Fruit fly (Drosophila melanogaster) whole organism, embryonic: ENCODE data around the gene ghi.
A peak's percentile ranks its signal among the peaks of the same experiment; 100 is the strongest.

Experiments used
- Awh ChIP-seq: fragments of 200-800 bp; sonication (Bioruptor generic); IDR thresholded peaks from 2 replicates; pipeline ENCODE4, ENCODE4 v1.3.6; 2022; ENCODE audit warnings: missing biosample characterization, missing genetic modification characterization
- CG10209 ChIP-seq: fragments of 200-800 bp; sonication (Bioruptor generic); optimal IDR thresholded peaks from 3 replicates; lab custom pipeline; 2017; ENCODE audit warnings: missing biosample characterization, mild to moderate bottlenecking, missing genetic modification characterization, missing genetic modification reagents
- CG10267 ChIP-seq: fragments of 200-800 bp; sonication (Bioruptor generic); optimal IDR thresholded peaks from 2 replicates; lab custom pipeline; 2018; ENCODE audit warnings: missing biosample characterization, mild to moderate bottlenecking, missing genetic modification characterization, moderate library complexity
- CG10366 ChIP-seq: fragments of 200-800 bp; sonication (Bioruptor generic); IDR thresholded peaks from 2 replicates; pipeline ENCODE4 v1.3.6; 2022; ENCODE audit warnings: missing biosample characterization, missing genetic modification characterization
- CG10462 ChIP-seq: fragments of 200-800 bp; sonication (Bioruptor generic); optimal IDR thresholded peaks from 2 replicates; lab custom pipeline; 2016; ENCODE audit warnings: missing biosample characterization, missing genetic modification characterization
- CG10543 ChIP-seq: fragments of 200-800 bp; sonication (Bioruptor generic); optimal IDR thresholded peaks from 3 replicates; lab custom pipeline; 2017; ENCODE audit warnings: missing biosample characterization, mild to moderate bottlenecking, missing genetic modification characterization, moderate library complexity
- CG10654 ChIP-seq: fragments of 200-800 bp; sonication (Bioruptor generic); optimal IDR thresholded peaks from 2 replicates; lab custom pipeline; 2016; ENCODE audit warnings: missing biosample characterization, missing genetic modification characterization
- CG13296 ChIP-seq: fragments of 200-800 bp; sonication (Bioruptor generic); optimal IDR thresholded peaks from 3 replicates; lab custom pipeline; 2018; ENCODE audit warnings: missing biosample characterization, mild to moderate bottlenecking, missing genetic modification characterization
- CG15073 ChIP-seq: fragments of 200-800 bp; sonication (Bioruptor generic); optimal IDR thresholded peaks from 2 replicates; lab custom pipeline; 2016; ENCODE audit warnings: missing biosample characterization, missing genetic modification characterization
- CG15696 ChIP-seq: fragments of 200-800 bp; sonication (Bioruptor generic); optimal IDR thresholded peaks from 2 replicates; lab custom pipeline; 2019; ENCODE audit warnings: missing biosample characterization, mild to moderate bottlenecking, missing genetic modification characterization, moderate library complexity
- CG1792 ChIP-seq: fragments of 200-800 bp; sonication (Bioruptor generic); optimal IDR thresholded peaks from 2 replicates; lab custom pipeline; 2016; ENCODE audit warnings: missing biosample characterization, missing genetic modification characterization
- CG2116 ChIP-seq: fragments of 200-800 bp; sonication (Bioruptor generic); optimal IDR thresholded peaks from 3 replicates; lab custom pipeline; 2018; ENCODE audit warnings: missing biosample characterization, mild to moderate bottlenecking, missing genetic modification characterization
- CG2129 ChIP-seq: fragments of 200-800 bp; sonication (Bioruptor generic); IDR thresholded peaks from 2 replicates; pipeline ENCODE4 v1.3.6; 2022; ENCODE audit warnings: missing biosample characterization, missing genetic modification characterization; ENCODE audit not compliant: partially characterized antibody
- CG2889 ChIP-seq: fragments of 200-800 bp; sonication (Bioruptor generic); IDR thresholded peaks from 3 replicates; pipeline ENCODE4 v1.3.6; 2022; ENCODE audit warnings: missing biosample characterization, missing genetic modification characterization
- CG3995 ChIP-seq: fragments of 200-800 bp; sonication (Bioruptor generic); optimal IDR thresholded peaks from 3 replicates; lab custom pipeline; 2016; ENCODE audit warnings: missing biosample characterization, missing genetic modification characterization
- CG4617 ChIP-seq: fragments of 200-800 bp; sonication (Bioruptor generic); optimal IDR thresholded peaks from 3 replicates; lab custom pipeline; 2016; ENCODE audit warnings: missing biosample characterization, missing genetic modification characterization, borderline replicate concordance
- CG6175 ChIP-seq: fragments of 200-800 bp; sonication (Bioruptor generic); IDR thresholded peaks from 3 replicates; pipeline ENCODE4 v1.3.6; 2022; ENCODE audit warnings: missing biosample characterization, missing genetic modification characterization
- CG6854 ChIP-seq: fragments of 200-800 bp; sonication (Bioruptor generic); optimal IDR thresholded peaks from 3 replicates; lab custom pipeline; 2017; ENCODE audit warnings: missing biosample characterization, mild to moderate bottlenecking, missing genetic modification characterization
- D19A ChIP-seq: fragments of 200-800 bp; optimal IDR thresholded peaks from 3 replicates; lab custom pipeline; 2019; ENCODE audit warnings: missing biosample characterization, mild to moderate bottlenecking, missing genetic modification characterization, moderate library complexity
- D19B ChIP-seq: fragments of 200-800 bp; sonication (Bioruptor generic); optimal IDR thresholded peaks from 2 replicates; lab custom pipeline; 2017; ENCODE audit warnings: missing biosample characterization, mild to moderate bottlenecking, missing genetic modification characterization
- Mes4 ChIP-seq: fragments of 200-800 bp; sonication (Bioruptor generic); optimal IDR thresholded peaks from 2 replicates; lab custom pipeline; 2016; ENCODE audit warnings: missing biosample characterization, missing genetic modification characterization
- Neu2 ChIP-seq: fragments of 200-800 bp; sonication (Bioruptor generic); optimal IDR thresholded peaks from 3 replicates; lab custom pipeline; 2016; ENCODE audit warnings: missing biosample characterization, missing genetic modification characterization, borderline replicate concordance
- Nf-YB ChIP-seq: fragments of 200-800 bp; sonication (Bioruptor generic); optimal IDR thresholded peaks from 3 replicates; lab custom pipeline; 2019; ENCODE audit warnings: missing biosample characterization, mild to moderate bottlenecking, missing genetic modification characterization, moderate library complexity
- Scr ChIP-seq: fragments of 200-800 bp; sonication (Bioruptor generic); IDR thresholded peaks from 2 replicates; pipeline ENCODE4 v1.3.6; 2022; ENCODE audit warnings: missing biosample characterization, missing genetic modification characterization; ENCODE audit not compliant: partially characterized antibody
- Sin3A ChIP-seq: fragments of >200 bp; optimal IDR thresholded peaks from 2 replicates; lab custom pipeline; 2018
- Xbp1 ChIP-seq: fragments of 200-800 bp; sonication (Bioruptor generic); optimal IDR thresholded peaks from 3 replicates; lab custom pipeline; 2016; ENCODE audit warnings: missing biosample characterization, mild to moderate bottlenecking, missing genetic modification characterization
- abd-A ChIP-seq: fragments of 200-800 bp; sonication (Bioruptor generic); optimal IDR thresholded peaks from 3 replicates; lab custom pipeline; 2019; ENCODE audit warnings: missing biosample characterization, mild to moderate bottlenecking, missing genetic modification characterization, moderate library complexity
- al ChIP-seq: fragments of 200-800 bp; sonication (Bioruptor generic); IDR thresholded peaks from 2 replicates; pipeline ENCODE4 v1.3.6; 2022; ENCODE audit warnings: missing biosample characterization, missing genetic modification characterization
- aop ChIP-seq: fragments of 200-800 bp; sonication (Bioruptor generic); IDR thresholded peaks from 2 replicates; pipeline ENCODE4 v1.3.6; 2022; ENCODE audit warnings: missing biosample characterization, missing genetic modification characterization
- ase ChIP-seq: fragments of 200-800 bp; sonication (Bioruptor generic); IDR thresholded peaks from 3 replicates; pipeline ENCODE4 v1.3.6; 2022; ENCODE audit warnings: missing biosample characterization, missing genetic modification characterization
- ci ChIP-seq: fragments of 200-800 bp; sonication (Bioruptor generic); IDR thresholded peaks from 3 replicates; pipeline ENCODE4 v1.3.6; 2022; ENCODE audit warnings: missing biosample characterization, missing genetic modification characterization
- danr ChIP-seq: fragments of 200-800 bp; sonication (Bioruptor generic); IDR thresholded peaks from 2 replicates; pipeline ENCODE4 v1.3.6; 2022; ENCODE audit warnings: missing biosample characterization, missing genetic modification characterization
- gcm ChIP-seq: fragments of 200-800 bp; sonication (Bioruptor generic); optimal IDR thresholded peaks from 2 replicates; lab custom pipeline; 2019; ENCODE audit warnings: missing biosample characterization, mild to moderate bottlenecking, missing genetic modification characterization, moderate library complexity
- ham ChIP-seq: fragments of 200-800 bp; sonication (Bioruptor generic); IDR thresholded peaks from 2 replicates; pipeline ENCODE4 v1.3.6; 2022; ENCODE audit warnings: missing biosample characterization, missing genetic modification characterization
- hth ChIP-seq: fragments of >200 bp; optimal IDR thresholded peaks from 2 replicates; lab custom pipeline; 2017; ENCODE audit warnings: inconsistent platforms
- jigr1 ChIP-seq: fragments of 200-800 bp; sonication (Bioruptor generic); IDR thresholded peaks from 3 replicates; pipeline ENCODE4 v1.3.6; 2022; ENCODE audit warnings: missing biosample characterization, missing genetic modification characterization
- kah ChIP-seq: fragments of 200-800 bp; sonication (Bioruptor generic); optimal IDR thresholded peaks from 2 replicates; lab custom pipeline; 2018; ENCODE audit warnings: missing biosample characterization, mild to moderate bottlenecking, missing genetic modification characterization
- kni ChIP-seq: fragments of 200-800 bp; sonication (Bioruptor generic); optimal IDR thresholded peaks from 3 replicates; lab custom pipeline; 2017; ENCODE audit warnings: mild to moderate bottlenecking, missing biosample characterization, missing genetic modification reagents, missing genetic modification characterization
- knrl ChIP-seq: fragments of 200-800 bp; sonication (Bioruptor generic); IDR thresholded peaks from 3 replicates; pipeline ENCODE4 v1.3.6; 2022; ENCODE audit warnings: missing biosample characterization, missing genetic modification characterization; ENCODE audit not compliant: partially characterized antibody
- lov ChIP-seq, 2 experiments: fragments of 200-800 bp in 1 of 2; fragments of >200 bp in 1 of 2; sonication (Bioruptor generic) in 1 of 2; IDR thresholded peaks in 1 of 2; optimal IDR thresholded peaks in 1 of 2; 2 replicates in 1 of 2; 3 replicates in 1 of 2; pipeline versions ENCODE4 v1.3.6 to Lab custom; 2017 to 2022; ENCODE audit warnings: missing biosample characterization in 1 of 2, missing genetic modification characterization in 1 of 2
- nerfin-2 ChIP-seq: fragments of 200-800 bp; sonication (Bioruptor generic); IDR thresholded peaks from 2 replicates; pipeline ENCODE4 v1.3.6; 2022; ENCODE audit warnings: missing biosample characterization, missing genetic modification characterization; ENCODE audit not compliant: partially characterized antibody
- pb ChIP-seq: fragments of 200-800 bp; sonication (Bioruptor generic); optimal IDR thresholded peaks from 3 replicates; lab custom pipeline; 2016; ENCODE audit warnings: missing biosample characterization, missing genetic modification characterization
- pnt ChIP-seq: fragments of 200-800 bp; sonication (Bioruptor generic); optimal IDR thresholded peaks from 3 replicates; lab custom pipeline; 2016; ENCODE audit warnings: missing biosample characterization, missing genetic modification characterization
- pzg ChIP-seq: fragments of 200-800 bp; sonication (Bioruptor generic); optimal IDR thresholded peaks from 3 replicates; lab custom pipeline; 2018; ENCODE audit warnings: missing biosample characterization, mild to moderate bottlenecking, missing genetic modification characterization, moderate library complexity
- repo ChIP-seq: fragments of 200-800 bp; sonication (Bioruptor generic); optimal IDR thresholded peaks from 2 replicates; lab custom pipeline; 2016; ENCODE audit warnings: missing biosample characterization, missing genetic modification characterization
- sim ChIP-seq: fragments of 200-800 bp; sonication (Bioruptor generic); IDR thresholded peaks from 2 replicates; pipeline ENCODE4 v1.3.6; 2022; ENCODE audit warnings: missing biosample characterization, missing genetic modification characterization
- toy ChIP-seq: fragments of 200-800 bp; sonication (Bioruptor generic); IDR thresholded peaks from 2 replicates; pipeline ENCODE4 v1.3.6; 2022; ENCODE audit warnings: missing biosample characterization, missing genetic modification characterization
- ttk ChIP-seq: fragments of 200-800 bp; sonication (Bioruptor generic); IDR thresholded peaks from 2 replicates; pipeline ENCODE4 v2.1.2; 2022; ENCODE audit warnings: missing biosample characterization, missing genetic modification characterization
- unc-4 ChIP-seq: fragments of 200-800 bp; sonication (Bioruptor generic); IDR thresholded peaks from 2 replicates; pipeline ENCODE4 v1.3.6; 2022; ENCODE audit warnings: missing biosample characterization, missing genetic modification characterization; ENCODE audit not compliant: partially characterized antibody
- zen2 ChIP-seq: fragments of 200-800 bp; sonication (Bioruptor generic); IDR thresholded peaks from 3 replicates; pipeline ENCODE4 v1.3.6; 2022; ENCODE audit warnings: missing biosample characterization, missing genetic modification characterization; ENCODE audit not compliant: partially characterized antibody

Gene ghi

DNA sequence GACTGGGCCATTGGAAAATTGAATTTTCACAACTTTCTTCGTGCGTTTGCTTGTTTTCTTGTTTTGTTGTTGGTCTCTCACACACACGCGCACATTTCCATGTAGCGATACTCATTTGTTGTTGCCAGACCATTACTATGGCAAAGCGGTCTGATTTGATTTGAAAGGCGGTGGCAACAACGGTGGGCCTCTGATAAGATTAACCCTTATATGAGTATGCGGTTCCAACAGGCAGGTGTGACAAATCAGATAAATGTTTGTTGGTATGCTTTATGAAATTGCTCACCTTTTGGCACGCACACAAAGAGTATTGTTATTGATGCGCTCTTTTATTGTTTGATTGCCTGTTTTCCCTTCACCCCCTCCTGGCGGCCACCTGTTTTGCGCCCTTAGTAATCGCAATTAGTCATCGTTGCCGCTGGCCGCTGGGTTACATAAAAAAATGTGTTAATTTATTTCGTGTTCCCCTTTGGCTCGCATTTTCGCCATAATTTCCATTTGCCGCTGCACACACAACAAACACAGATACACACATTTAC is 4.4 kb upstream of the ghi start (continued):
- TF ChIP-seq zen2 (GFP tag; lab: Robert Waterston, UW) (no peak), D19A (no peak), pnt (no peak), nerfin-2 (GFP tag; lab: Robert Waterston, UW) (no peak), repo (GFP tag; lab: Kevin White, UChicago) (no peak), pzg (GFP tag; lab: Kevin White, UChicago) (no peak), CG10543 (GFP tag; lab: Kevin White, UChicago) (peak; percentile 43), CG1792 (GFP tag; lab: Kevin White, UChicago) (no peak), CG3995 (no peak), abd-A (tag; lab: Kevin White, UChicago) (peak; percentile 24), CG15696 (tag; lab: Kevin White, UChicago) (no peak), lov (optimal IDR thresholded peaks at IDR 0.05; lab: Kevin White, UChicago) (no peak), lov (GFP tag; IDR thresholded peaks at IDR 0.05; lab: Robert Waterston, UW) (no peak), danr (no peak), CG10654 (no peak), CG10267 (tag; lab: Kevin White, UChicago) (no peak), CG15073 (no peak), CG4617 (GFP tag; lab: Kevin White, UChicago) (no peak), hth (lab: Kevin White, UChicago) (no peak), CG2129 (GFP tag; lab: Robert Waterston, UW) (no peak), ase (GFP tag; lab: Robert Waterston, UW) (no peak), Mes4 (no peak), CG13296 (GFP tag; lab: Kevin White, UChicago) (no peak), ham (GFP tag; lab: Robert Waterston, UW) (no peak), Nf-YB (GFP tag; lab: Kevin White, UChicago) (no peak), gcm (GFP tag; lab: Kevin White, UChicago) (no peak), al (GFP tag; lab: Robert Waterston, UW) (no peak), aop (GFP tag; lab: Robert Waterston, UW) (no peak), CG2116 (GFP tag; lab: Kevin White, UChicago) (no peak), CG10462 (no peak), CG6854 (no peak), D19B (GFP tag; lab: Kevin White, UChicago) (no peak), Awh (GFP tag; lab: Robert Waterston, UW) (0 out of 2 replicates have a peak, but pooled peaks have one; percentile 33), sim (GFP tag; lab: Robert Waterston, UW) (no peak), kah (GFP tag; lab: Kevin White, UChicago) (peak; percentile 38), toy (GFP tag; lab: Robert Waterston, UW) (no peak), kni (GFP tag; lab: Kevin White, UChicago) (no peak), Neu2 (GFP tag; lab: Kevin White, UChicago) (peak; percentile 84), knrl (GFP tag; lab: Robert Waterston, UW) (no peak), CG10209 (GFP tag; lab: Kevin White, UChicago) (no peak), jigr1 (GFP tag; lab: Robert Waterston, UW) (no peak), Xbp1 (GFP tag; lab: Kevin White, UChicago) (no peak), unc-4 (no peak; the same call in 1 of the 2 replicates), Sin3A (no peak), ttk (GFP tag; lab: Robert Waterston, UW) (no peak), CG6175 (GFP tag; lab: Robert Waterston, UW) (peak; percentile 54; the same call in 1 of the 3 replicates), ci (GFP tag; lab: Robert Waterston, UW) (no peak), CG2889 (GFP tag; lab: Robert Waterston, UW) (no peak), Scr (GFP tag; lab: Robert Waterston, UW) (0 out of 2 replicates have a peak, but pooled peaks have one; percentile 12), CG10366 (GFP tag; lab: Robert Waterston, UW) (no peak), pb (GFP tag; lab: Kevin White, UChicago) (no peak)
